Worm (Caenorhabditis elegans): ENCODE results near the gene bath-31.
A peak's percentile ranks its signal among the peaks of the same experiment; 100 is the strongest.

bath-31 gene

DNA sequence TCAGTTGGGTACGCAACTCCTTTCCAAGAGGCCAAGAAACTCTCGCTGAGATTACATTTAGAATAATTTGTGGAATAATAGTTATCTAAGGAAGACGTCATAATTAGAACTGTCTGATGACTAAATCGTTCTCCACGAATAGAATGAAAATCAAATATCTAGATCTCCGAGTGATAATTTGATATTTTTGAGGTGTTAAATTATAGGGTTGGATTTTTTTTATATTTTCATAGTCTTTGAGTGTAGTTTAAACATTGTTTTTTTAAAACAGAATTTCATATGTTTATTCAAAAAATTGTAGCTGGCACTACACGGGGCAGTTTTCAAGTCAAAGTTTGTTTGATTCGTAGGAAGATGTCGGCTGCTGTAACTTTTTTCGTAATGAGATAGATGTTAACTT is 15.3 kb upstream of the bath-31 start, which contains the start of gene srh-99:
Gene srh-99 (minus strand): TSS at position 101 of the 400 bp plus-strand sequence.
- TF ChIP-seq K12H6.12 (tag; optimal IDR thresholded peaks at IDR 0.05) (no peak), let-526 (GFP tag; IDR thresholded peaks at IDR 0.05) (no peak), nhr-179 (tag; optimal IDR thresholded peaks at IDR 0.05) (no peak), attf-5 (GFP tag; optimal IDR thresholded peaks at IDR 0.05) (no peak)

DNA sequence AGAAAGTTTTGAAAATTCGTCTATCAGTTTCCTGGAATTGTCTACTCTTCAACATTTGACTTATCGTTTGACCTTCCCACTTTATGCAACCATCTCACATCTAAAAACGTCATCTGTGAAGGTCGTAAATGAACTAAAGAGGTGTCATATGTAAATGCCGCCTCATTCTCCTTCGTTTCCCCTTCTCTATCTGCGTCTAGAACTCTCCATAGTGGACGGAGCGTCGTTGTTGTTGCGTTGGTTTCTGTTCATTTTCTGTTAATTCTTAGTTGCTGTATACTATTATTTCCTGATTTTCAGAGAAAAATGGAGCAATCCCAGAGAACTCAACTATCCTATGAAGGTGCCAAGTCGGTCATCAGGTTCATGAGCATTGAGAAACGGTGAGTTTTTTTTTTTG is 14.8 kb upstream of the bath-31 start, which contains the start of gene fbxc-52:
Gene fbxc-52 (plus strand): TSS at position 301 of the 400 bp plus-strand sequence.
- TF ChIP-seq snpc-4 (GFP tag; optimal IDR thresholded peaks at IDR 0.05): no peak
- no peak for TF ChIP-seq snpc-4 (tag; optimal IDR thresholded peaks at IDR 0.05)
- 0 out of 2 replicates have a peak, but pooled peaks have one; percentile 11 for TF ChIP-seq nfyb-1 (GFP tag; IDR thresholded peaks at IDR 0.05)

DNA sequence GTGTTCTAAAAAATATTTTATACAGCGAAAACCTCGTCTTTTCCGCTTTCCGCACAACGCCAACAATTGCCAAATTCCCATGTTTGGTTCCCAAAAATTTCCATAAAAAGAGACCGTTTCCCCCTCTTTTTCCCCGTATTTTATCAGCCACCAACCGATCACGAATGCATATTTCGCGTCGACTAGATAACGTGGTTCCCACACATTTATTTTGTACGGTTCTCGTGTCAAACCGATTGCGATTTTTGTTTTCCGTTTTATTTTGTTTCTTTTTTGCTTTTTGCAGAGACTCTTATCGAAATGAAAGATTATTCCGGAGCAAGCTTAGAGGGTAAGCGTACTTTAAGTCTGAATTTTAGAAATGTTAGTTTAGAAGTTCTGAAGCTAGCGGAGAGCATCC is 10.8 kb upstream of the bath-31 start, which contains the start of gene C46E10.3:
Gene C46E10.3 (plus strand): TSS at position 301 of the 400 bp plus-strand sequence.
- TF ChIP-seq mel-28 (tag; optimal IDR thresholded peaks at IDR 0.05; ENCODE audit: borderline replicate concordance) (no peak), ceh-79 (tag; optimal IDR thresholded peaks at IDR 0.05) (no peak), unc-62 (GFP tag; optimal IDR thresholded peaks at IDR 0.05) (no peak), cebp-2 (GFP tag; IDR thresholded peaks at IDR 0.05) (no peak), egl-44 (GFP tag; IDR thresholded peaks at IDR 0.05) (no peak), nhr-120 (GFP tag; IDR thresholded peaks at IDR 0.05) (no peak), Y95B8A.8 (GFP tag; IDR thresholded peaks at IDR 0.05) (no peak), K12H6.12 (tag; optimal IDR thresholded peaks at IDR 0.05) (no peak), ztf-3 (GFP tag; optimal IDR thresholded peaks at IDR 0.05) (no peak), F23B12.7 (tag; optimal IDR thresholded peaks at IDR 0.05; ENCODE audit: insufficient read depth) (no peak), akir-1 (GFP tag; optimal IDR thresholded peaks at IDR 0.05) (no peak), xnd-1 (tag; optimal IDR thresholded peaks at IDR 0.05) (no peak), nfya-1 (tag; optimal IDR thresholded peaks at IDR 0.05; ENCODE audit: borderline replicate concordance, insufficient read depth) (no peak), ceh-100 (GFP tag; IDR thresholded peaks at IDR 0.05) (no peak), ceh-58 (GFP tag; IDR thresholded peaks at IDR 0.05) (no peak), K11D2.4 (GFP tag; IDR thresholded peaks at IDR 0.05) (no peak)

DNA sequence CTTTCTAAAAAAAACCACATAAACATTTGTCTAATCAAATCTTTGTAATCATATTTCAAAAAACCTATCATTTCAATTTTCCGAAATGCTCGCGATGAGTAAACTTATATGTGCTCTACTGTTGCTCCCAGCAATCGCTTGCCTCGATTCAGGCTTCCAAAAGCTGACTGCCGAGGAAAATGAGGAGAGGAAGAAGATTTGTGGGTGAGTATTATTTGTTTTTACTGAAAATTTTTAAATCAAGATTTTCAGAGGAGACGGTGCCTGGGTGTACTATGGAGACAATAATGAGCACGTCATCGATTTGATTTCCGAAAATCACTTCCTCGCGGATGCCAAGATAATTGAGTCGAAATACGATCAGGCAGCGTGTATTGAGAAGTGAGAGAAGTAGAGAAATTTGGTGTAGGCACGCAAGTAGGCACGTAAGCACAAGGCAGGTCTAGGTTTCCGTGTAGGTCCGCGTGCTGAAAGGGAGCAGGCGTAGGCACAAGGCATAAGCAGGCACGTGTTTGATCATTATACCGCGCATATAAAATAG is 7.5 kb upstream of the bath-31 start, which contains the start of gene C46E10.1:
Gene C46E10.1 (plus strand): TSS at position 51 of the 541 bp plus-strand sequence.
- TF ChIP-seq atf-7 (tag; optimal IDR thresholded peaks at IDR 0.05) (no peak), ccch-3 (GFP tag; optimal IDR thresholded peaks at IDR 0.05) (no peak), D2030.7 (GFP tag; IDR thresholded peaks at IDR 0.05) (no peak)

DNA sequence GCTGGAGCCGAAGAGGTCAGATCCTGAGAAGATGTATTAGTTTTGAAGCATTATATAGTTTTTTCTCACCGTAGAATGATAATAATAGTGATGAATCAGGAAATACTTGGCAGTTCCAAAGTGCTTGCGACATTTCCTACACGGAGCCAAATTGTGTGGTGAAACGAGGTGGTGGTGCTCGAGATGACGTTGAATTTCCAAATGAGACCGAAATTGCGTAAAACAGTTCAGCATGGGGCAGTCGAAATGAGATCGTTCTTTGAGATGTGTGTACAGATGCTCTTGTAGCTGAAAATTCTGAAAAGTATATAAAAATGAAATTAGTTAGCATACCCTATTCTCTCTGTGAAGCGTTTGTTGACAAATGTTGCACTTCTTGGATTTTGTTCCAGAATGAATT is 3.8 kb upstream of the bath-31 start, which contains the start of gene C46E10.8:
Gene C46E10.8 (minus strand): TSS at position 101 of the 400 bp plus-strand sequence.
- TF ChIP-seq Y53F4B.3 (GFP tag; IDR thresholded peaks at IDR 0.05) (no peak), rec-8 (tag; optimal IDR thresholded peaks at IDR 0.05) (no peak), athp-1 (tag; optimal IDR thresholded peaks at IDR 0.05) (no peak), bed-2 (GFP tag; IDR thresholded peaks at IDR 0.05) (no peak), let-526 (GFP tag; IDR thresholded peaks at IDR 0.05) (no peak), F57A8.1 (GFP tag; optimal IDR thresholded peaks at IDR 0.05) (no peak), chd-7 (tag; optimal IDR thresholded peaks at IDR 0.05) (no peak), somi-1 (GFP tag; optimal IDR thresholded peaks at IDR 0.05) (no peak), F55B11.4 (tag; optimal IDR thresholded peaks at IDR 0.05; ENCODE audit: borderline replicate concordance, insufficient read depth) (no peak), fkh-3 (tag; optimal IDR thresholded peaks at IDR 0.05) (no peak), hmg-20 (GFP tag; IDR thresholded peaks at IDR 0.05) (no peak), nhr-179 (tag; optimal IDR thresholded peaks at IDR 0.05) (no peak), tbp1 (GFP tag; optimal IDR thresholded peaks at IDR 0.05) (no peak)

All from whole organism, young adult.